Worm (Caenorhabditis elegans) whole organism, late embryonic: Measurements from ENCODE around the gene ceh-60.

ENCODE experiments used
- ceh-45 ChIP-seq: fragments of 200-800 bp; sonication (Bioruptor generic); IDR thresholded peaks from 2 replicates; pipeline ENCODE4 v1.3.6; 2022; ENCODE audit warnings: missing genetic modification reagents, missing genetic modification characterization, missing compliant biosample characterization
- elt-4 ChIP-seq: sonication (generic microtip); optimal IDR thresholded peaks from 2 replicates; lab custom pipeline; 2016; ENCODE audit warnings: missing genetic modification characterization, missing compliant biosample characterization
- nfya-1 ChIP-seq: sonication (generic microtip); optimal IDR thresholded peaks from 2 replicates; lab custom pipeline; 2017; ENCODE audit warnings: missing genetic modification characterization, mild to moderate bottlenecking, missing compliant biosample characterization, antibody characterized with exemption, moderate library complexity
- odd-2 ChIP-seq: sonication (generic microtip); optimal IDR thresholded peaks from 2 replicates; lab custom pipeline; 2017; ENCODE audit warnings: antibody characterized with exemption, mild to moderate bottlenecking, missing genetic modification characterization, missing compliant biosample characterization
- pag-3 ChIP-seq: sonication (generic microtip); optimal IDR thresholded peaks from 2 replicates; lab custom pipeline; 2016; ENCODE audit warnings: missing compliant biosample characterization, missing genetic modification characterization, borderline replicate concordance
- pha-4 ChIP-seq: fragments of 150-350 bp; optimal IDR thresholded peaks from 2 replicates; lab custom pipeline; 2018; ENCODE audit warnings: missing biosample characterization, missing genetic modification reagents, missing genetic modification characterization
- pqm-1 ChIP-seq: sonication (generic microtip); optimal IDR thresholded peaks from 2 replicates; lab custom pipeline; 2016; ENCODE audit warnings: missing genetic modification characterization, missing compliant biosample characterization
- sox-4 ChIP-seq: sonication (generic microtip); optimal IDR thresholded peaks from 2 replicates; lab custom pipeline; 2017; ENCODE audit warnings: mild to moderate bottlenecking, missing genetic modification characterization, inconsistent platforms, missing compliant biosample characterization

DNA sequence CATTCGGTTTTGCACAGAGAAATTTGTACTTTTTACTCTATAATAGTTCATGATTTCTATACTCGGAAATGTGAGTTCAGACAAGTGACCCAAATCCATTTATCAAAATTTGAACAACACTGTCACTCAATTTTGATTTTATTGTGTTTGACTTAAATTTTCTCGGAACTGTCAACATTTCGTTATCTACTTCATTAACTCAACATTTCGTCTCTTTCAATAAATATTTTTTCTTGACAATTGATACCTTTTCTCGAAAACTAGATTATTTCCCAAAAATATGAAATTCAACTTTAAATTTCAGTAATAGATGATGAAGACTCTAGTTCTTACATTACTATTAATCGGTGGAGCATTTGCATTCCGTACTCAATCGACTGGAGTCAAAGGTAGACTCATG, 19.3 kb downstream of the ceh-60 start, which contains the start of gene ttr-36:
- TF ChIP-seq pqm-1 (tag; lab: Kevin White, UChicago) (no peak), pha-4 (tag; lab: Kevin White, UChicago) (no peak), pag-3 (tag; lab: Kevin White, UChicago) (no peak), odd-2 (tag; lab: Kevin White, UChicago) (no peak), ceh-45 (GFP tag; lab: Robert Waterston, UW) (no peak), nfya-1 (tag; lab: Kevin White, UChicago) (no peak), sox-4 (tag; lab: Kevin White, UChicago) (no peak), elt-4 (tag; lab: Kevin White, UChicago) (no peak)
